Worm (Caenorhabditis elegans): ENCODE results near the gene acly-2.

- TF ChIP-seq nhr-23 (tag; optimal IDR thresholded peaks at IDR 0.05) (no peak), fos-1 (tag; optimal IDR thresholded peaks at IDR 0.05) (no peak), F13H6.1 (tag; optimal IDR thresholded peaks at IDR 0.05) (no peak), ztf-4 (tag; optimal IDR thresholded peaks at IDR 0.05) (no peak), mdl-1 (tag; optimal IDR thresholded peaks at IDR 0.05) (no peak), sma-3 (GFP tag; optimal IDR thresholded peaks at IDR 0.05) (no peak), nhr-12 (tag; optimal IDR thresholded peaks at IDR 0.05) (no peak), snpc-4 (tag; optimal IDR thresholded peaks at IDR 0.05) (no peak), nhr-237 (tag; optimal IDR thresholded peaks at IDR 0.05) (no peak)
These were observed 26.0 kb upstream of the acly-2 start, which contains the start of gene C34B4.4 for ce11 chrV:13090130-13090770.
